Fruit fly (Drosophila melanogaster) whole organism, embryonic: Measurements from ENCODE around the gene soti.

ENCODE experiments used
- Atf-2 ChIP-seq: fragments of 200-800 bp; sonication (Bioruptor generic); optimal IDR thresholded peaks from 2 replicates; lab custom pipeline; 2016; ENCODE audit warnings: missing biosample characterization, missing genetic modification characterization
- Atf6 ChIP-seq: fragments of 200-800 bp; sonication (Bioruptor generic); IDR thresholded peaks from 2 replicates; pipeline ENCODE4 v1.3.6; 2022; ENCODE audit warnings: missing biosample characterization, missing genetic modification characterization
- Blimp-1 ChIP-seq: fragments of 200-800 bp; sonication (Bioruptor generic); optimal IDR thresholded peaks from 3 replicates; lab custom pipeline; 2018; ENCODE audit warnings: missing biosample characterization, missing genetic modification characterization, mild to moderate bottlenecking, moderate library complexity, missing genetic modification reagents
- CG10565 ChIP-seq: fragments of 200-800 bp; sonication (Bioruptor generic); optimal IDR thresholded peaks from 3 replicates; lab custom pipeline; 2016; ENCODE audit warnings: missing biosample characterization, mild to moderate bottlenecking, missing genetic modification characterization
- CG11695 ChIP-seq: fragments of 200-800 bp; sonication (Bioruptor generic); IDR thresholded peaks from 3 replicates; pipeline ENCODE4 v1.3.6; 2022; ENCODE audit warnings: missing biosample characterization, missing genetic modification characterization
- CG13287 ChIP-seq: fragments of 200-800 bp; sonication (Bioruptor generic); IDR thresholded peaks from 2 replicates; pipeline ENCODE4 v1.3.6; 2022; ENCODE audit warnings: missing biosample characterization, missing genetic modification characterization; ENCODE audit not compliant: partially characterized antibody
- CG14014 ChIP-seq: fragments of 200-800 bp; sonication (Bioruptor generic); IDR thresholded peaks from 2 replicates; pipeline ENCODE4 v1.3.6; 2022; ENCODE audit warnings: missing biosample characterization, missing genetic modification characterization
- CG15011 ChIP-seq: fragments of 200-800 bp; sonication (Bioruptor generic); optimal IDR thresholded peaks from 3 replicates; lab custom pipeline; 2018; ENCODE audit warnings: missing biosample characterization, mild to moderate bottlenecking, missing genetic modification characterization
- CG15601 ChIP-seq: fragments of 200-800 bp; sonication (Bioruptor generic); optimal IDR thresholded peaks from 3 replicates; lab custom pipeline; 2019; ENCODE audit warnings: missing biosample characterization, mild to moderate bottlenecking, missing genetic modification characterization, moderate library complexity
- CG16813 ChIP-seq: fragments of 200-800 bp; sonication (Bioruptor generic); IDR thresholded peaks from 3 replicates; pipeline ENCODE4 v1.3.6; 2022; ENCODE audit warnings: missing biosample characterization, missing genetic modification characterization; ENCODE audit not compliant: partially characterized antibody
- CG1832 ChIP-seq: fragments of 200-800 bp; sonication (Bioruptor generic); optimal IDR thresholded peaks from 2 replicates; lab custom pipeline; 2017; ENCODE audit warnings: missing biosample characterization, mild to moderate bottlenecking, missing genetic modification characterization, inconsistent platforms
- CG18619 ChIP-seq: fragments of 200-800 bp; sonication (Bioruptor generic); optimal IDR thresholded peaks from 3 replicates; lab custom pipeline; 2017; ENCODE audit warnings: missing biosample characterization, mild to moderate bottlenecking, missing genetic modification characterization
- CG3163 ChIP-seq: fragments of 200-800 bp; sonication (Bioruptor generic); optimal IDR thresholded peaks from 3 replicates; lab custom pipeline; 2016; ENCODE audit warnings: missing biosample characterization, missing genetic modification characterization
- CG3838 ChIP-seq: fragments of 200-800 bp; sonication (Bioruptor generic); optimal IDR thresholded peaks from 3 replicates; lab custom pipeline; 2016; ENCODE audit warnings: missing biosample characterization, missing genetic modification characterization
- CG4328 ChIP-seq: fragments of 200-800 bp; sonication (Bioruptor generic); optimal IDR thresholded peaks from 3 replicates; lab custom pipeline; 2017; ENCODE audit warnings: missing biosample characterization, missing genetic modification reagents, missing genetic modification characterization
- CG4404 ChIP-seq: fragments of 200-800 bp; sonication (Bioruptor generic); IDR thresholded peaks from 2 replicates; pipeline ENCODE4 v1.3.6; 2022; ENCODE audit warnings: missing biosample characterization, missing genetic modification characterization
- CG8290 ChIP-seq, 3 experiments: fragments of 200-800 bp; sonication (Bioruptor generic); optimal IDR thresholded peaks; 2 replicates each; lab custom pipeline; 2016 to 2019; ENCODE audit warnings: missing biosample characterization in 3 of 3, missing genetic modification characterization in 3 of 3, mild to moderate bottlenecking in 2 of 3, moderate library complexity in 1 of 3
- CG8388 ChIP-seq: fragments of 200-800 bp; sonication (Bioruptor generic); optimal IDR thresholded peaks from 2 replicates; lab custom pipeline; 2019; ENCODE audit warnings: missing biosample characterization, mild to moderate bottlenecking, missing genetic modification characterization, moderate library complexity
- CG8478 ChIP-seq: fragments of >200 bp; optimal IDR thresholded peaks from 2 replicates; lab custom pipeline; 2018
- Doc3 ChIP-seq: fragments of 200-800 bp; sonication (Bioruptor generic); IDR thresholded peaks from 3 replicates; pipeline ENCODE4 v1.3.6; 2022; ENCODE audit warnings: missing biosample characterization, missing genetic modification characterization; ENCODE audit not compliant: partially characterized antibody
- HLHmδ ChIP-seq: fragments of 200-800 bp; sonication (Bioruptor generic); optimal IDR thresholded peaks from 2 replicates; lab custom pipeline; 2018; ENCODE audit warnings: missing biosample characterization, mild to moderate bottlenecking, missing genetic modification characterization, moderate library complexity
- Hr51 ChIP-seq, 2 experiments: fragments of 200-800 bp; sonication (Bioruptor generic); optimal IDR thresholded peaks; 2 replicates in 1 of 2; 3 replicates in 1 of 2; lab custom pipeline; 2016 to 2018; ENCODE audit warnings: missing biosample characterization in 2 of 2, missing genetic modification characterization in 2 of 2, mild to moderate bottlenecking in 1 of 2, moderate library complexity in 1 of 2
- MBD-R2 ChIP-seq: fragments of 200-800 bp; sonication (Bioruptor generic); IDR thresholded peaks from 2 replicates; pipeline ENCODE4 v1.3.6; 2022; ENCODE audit warnings: missing biosample characterization, missing genetic modification characterization
- Med ChIP-seq: fragments of 200-800 bp; sonication (Bioruptor generic); peaks from one replicate; lab custom pipeline; 2016; ENCODE audit warnings: missing biosample characterization, missing genetic modification characterization, mild to moderate bottlenecking, inconsistent platforms, moderate library complexity
- Myb ChIP-seq: fragments of 200-800 bp; sonication (Bioruptor generic); optimal IDR thresholded peaks from 2 replicates; lab custom pipeline; 2016; ENCODE audit warnings: missing biosample characterization, missing genetic modification characterization
- Oli ChIP-seq: fragments of 200-800 bp; sonication (Bioruptor generic); optimal IDR thresholded peaks from 2 replicates; lab custom pipeline; 2018; ENCODE audit warnings: missing biosample characterization, mild to moderate bottlenecking, missing genetic modification characterization, moderate library complexity
- Six4 ChIP-seq: fragments of 200-800 bp; sonication (Bioruptor generic); optimal IDR thresholded peaks from 2 replicates; lab custom pipeline; 2016; ENCODE audit warnings: missing biosample characterization, missing genetic modification characterization
- TFAM ChIP-seq: fragments of 200-800 bp; sonication (Bioruptor generic); optimal IDR thresholded peaks from 2 replicates; lab custom pipeline; 2017; ENCODE audit warnings: missing biosample characterization, missing genetic modification characterization, inconsistent platforms
- Tbp ChIP-seq: fragments of >200 bp; optimal IDR thresholded peaks from 2 replicates; lab custom pipeline; 2018; ENCODE audit warnings: missing biosample characterization, missing genetic modification characterization
- YL-1 ChIP-seq: fragments of 200-800 bp; sonication (Bioruptor generic); optimal IDR thresholded peaks from 3 replicates; lab custom pipeline; 2017; ENCODE audit warnings: missing biosample characterization, mild to moderate bottlenecking, missing genetic modification characterization
- abd-A ChIP-seq: fragments of 200-800 bp; sonication (Bioruptor generic); optimal IDR thresholded peaks from 3 replicates; lab custom pipeline; 2019; ENCODE audit warnings: missing biosample characterization, mild to moderate bottlenecking, missing genetic modification characterization, moderate library complexity
- bowl ChIP-seq: fragments of 200-800 bp; sonication (Bioruptor generic); IDR thresholded peaks from 2 replicates; pipeline ENCODE4 v1.3.6; 2022; ENCODE audit warnings: missing biosample characterization, missing genetic modification characterization
- cato ChIP-seq: fragments of 200-800 bp; sonication (Bioruptor generic); optimal IDR thresholded peaks from 2 replicates; lab custom pipeline; 2016; ENCODE audit warnings: missing biosample characterization, missing genetic modification characterization, borderline replicate concordance
- cg ChIP-seq: fragments of 200-800 bp; sonication (Bioruptor generic); optimal IDR thresholded peaks from 3 replicates; lab custom pipeline; 2019; ENCODE audit warnings: missing biosample characterization, mild to moderate bottlenecking, missing genetic modification characterization, moderate library complexity
- dan ChIP-seq: fragments of 200-800 bp; sonication (Bioruptor generic); IDR thresholded peaks from 2 replicates; pipeline ENCODE4 v1.3.6; 2022; ENCODE audit warnings: missing biosample characterization, missing genetic modification characterization
- esg ChIP-seq: fragments of 200-800 bp; sonication (Bioruptor generic); conservative IDR thresholded peaks from 2 replicates; pipeline ENCODE4 v1.3.6; 2022; ENCODE audit warnings: missing biosample characterization, missing genetic modification characterization
- eve ChIP-seq, 2 experiments: fragments of >200 bp; optimal IDR thresholded peaks; 2 replicates each; lab custom pipeline; 2017; ENCODE audit warnings: missing biosample characterization in 2 of 2, missing genetic modification characterization in 2 of 2
- ftz-f1 ChIP-seq: fragments of 200-800 bp; sonication (Bioruptor generic); optimal IDR thresholded peaks from 2 replicates; lab custom pipeline; 2016; ENCODE audit warnings: missing biosample characterization, missing genetic modification characterization
- grn ChIP-seq: fragments of 200-800 bp; sonication (Bioruptor generic); optimal IDR thresholded peaks from 3 replicates; lab custom pipeline; 2017; ENCODE audit warnings: missing biosample characterization, missing genetic modification characterization
- h ChIP-seq: fragments of >200 bp; optimal IDR thresholded peaks from 2 replicates; lab custom pipeline; 2017
- kah ChIP-seq: fragments of 200-800 bp; sonication (Bioruptor generic); optimal IDR thresholded peaks from 2 replicates; lab custom pipeline; 2018; ENCODE audit warnings: missing biosample characterization, mild to moderate bottlenecking, missing genetic modification characterization
- ken ChIP-seq: fragments of 200-800 bp; sonication (Bioruptor generic); IDR thresholded peaks from 3 replicates; pipeline ENCODE4 v1.3.6; 2022; ENCODE audit warnings: missing biosample characterization, missing genetic modification characterization
- phol ChIP-seq: fragments of 200-800 bp; sonication (Bioruptor generic); optimal IDR thresholded peaks from 3 replicates; lab custom pipeline; 2018; ENCODE audit warnings: missing biosample characterization, mild to moderate bottlenecking, missing genetic modification characterization, moderate library complexity
- pnt ChIP-seq: fragments of 200-800 bp; sonication (Bioruptor generic); optimal IDR thresholded peaks from 3 replicates; lab custom pipeline; 2016; ENCODE audit warnings: missing biosample characterization, missing genetic modification characterization
- psq ChIP-seq: fragments of 200-800 bp; sonication (Bioruptor generic); optimal IDR thresholded peaks from 2 replicates; lab custom pipeline; 2017; ENCODE audit warnings: missing biosample characterization, missing genetic modification characterization
- run ChIP-seq: fragments of 200-800 bp; sonication (Bioruptor generic); optimal IDR thresholded peaks from 3 replicates; lab custom pipeline; 2018; ENCODE audit warnings: missing biosample characterization, mild to moderate bottlenecking, missing genetic modification characterization
- schlank ChIP-seq: fragments of 200-800 bp; sonication (Bioruptor generic); optimal IDR thresholded peaks from 2 replicates; lab custom pipeline; 2018; ENCODE audit warnings: missing biosample characterization, mild to moderate bottlenecking, missing genetic modification characterization
- sob ChIP-seq: fragments of 200-800 bp; sonication (Bioruptor generic); IDR thresholded peaks from 2 replicates; pipeline ENCODE4 v1.3.6; 2022; ENCODE audit warnings: missing biosample characterization, missing genetic modification characterization
- twi ChIP-seq: fragments of 200-800 bp; optimal IDR thresholded peaks from 2 replicates; lab custom pipeline; 2019; ENCODE audit warnings: missing biosample characterization, mild to moderate bottlenecking, missing genetic modification characterization, moderate library complexity
- zf30C ChIP-seq: fragments of 200-800 bp; sonication (Bioruptor generic); optimal IDR thresholded peaks from 3 replicates; lab custom pipeline; 2018; ENCODE audit warnings: missing biosample characterization, mild to moderate bottlenecking, missing genetic modification characterization

The soti gene

dm6 chr3R:14386088-14386822, 4.8 kb upstream of the soti start (continued):
- TF ChIP-seq run (tag; lab: Kevin White, UChicago) (no peak), YL-1 (no peak), Doc3 (no peak), CG1832 (GFP tag; lab: Kevin White, UChicago) (no peak), CG11695 (GFP tag; lab: Robert Waterston, UW) (no peak), Blimp-1 (GFP tag; lab: Kevin White, UChicago) (peak; percentile 62), CG8290 (GFP tag; optimal IDR thresholded peaks at IDR 0.05; lab: Kevin White, UChicago) (no peak), CG8290 (tag; optimal IDR thresholded peaks at IDR 0.05; lab: Kevin White, UChicago) (no peak), eve (GFP tag; optimal IDR thresholded peaks at IDR 0.05; lab: Kevin White, UChicago) (no peak), Oli (tag; lab: Kevin White, UChicago) (peak; percentile 56), kah (GFP tag; lab: Kevin White, UChicago) (no peak), abd-A (tag; lab: Kevin White, UChicago) (no peak), dan (GFP tag; lab: Robert Waterston, UW) (no peak), CG15011 (no peak), MBD-R2 (no peak), CG3163 (GFP tag; lab: Kevin White, UChicago) (no peak), Atf-2 (no peak), Med (peak; percentile 19), schlank (tag; lab: Kevin White, UChicago) (no peak), CG8478 (lab: Kevin White, UChicago) (no peak), zf30C (GFP tag; lab: Kevin White, UChicago) (no peak), cg (GFP tag; lab: Kevin White, UChicago) (no peak), CG4328 (peak; percentile 19), CG10565 (GFP tag; lab: Kevin White, UChicago) (no peak), sob (GFP tag; lab: Robert Waterston, UW) (no peak), HLHmδ (GFP tag; lab: Kevin White, UChicago) (no peak), CG13287 (GFP tag; lab: Robert Waterston, UW) (no peak), CG3838 (GFP tag; lab: Kevin White, UChicago) (no peak), esg (no peak), TFAM (GFP tag; lab: Kevin White, UChicago) (no peak), pnt (GFP tag; lab: Kevin White, UChicago) (no peak), Hr51 (GFP tag; optimal IDR thresholded peaks at IDR 0.05; lab: Kevin White, UChicago) (no peak), CG18619 (GFP tag; lab: Kevin White, UChicago) (no peak), CG14014 (GFP tag; lab: Robert Waterston, UW) (no peak), Tbp (GFP tag; lab: Kevin White, UChicago) (no peak), ftz-f1 (GFP tag; lab: Kevin White, UChicago) (no peak), CG8388 (peak; percentile 47), CG4404 (0 out of 2 replicates have a peak, but pooled peaks have one; percentile 25), h (no peak), twi (tag; lab: Kevin White, UChicago) (peak; percentile 2), cato (GFP tag; lab: Kevin White, UChicago) (no peak), CG16813 (GFP tag; lab: Robert Waterston, UW) (no peak), bowl (no peak), Atf6 (no peak), grn (no peak), CG15601 (tag; lab: Kevin White, UChicago) (peak; percentile 54), ken (GFP tag; lab: Robert Waterston, UW) (no peak), phol (tag; lab: Kevin White, UChicago) (peak; percentile 74), psq (GFP tag; lab: Kevin White, UChicago) (no peak), Six4 (GFP tag; lab: Kevin White, UChicago) (no peak), Myb (GFP tag; lab: Kevin White, UChicago) (no peak)
